Worm (Caenorhabditis elegans): Measurements from ENCODE around the gene arrd-18.

DNA sequence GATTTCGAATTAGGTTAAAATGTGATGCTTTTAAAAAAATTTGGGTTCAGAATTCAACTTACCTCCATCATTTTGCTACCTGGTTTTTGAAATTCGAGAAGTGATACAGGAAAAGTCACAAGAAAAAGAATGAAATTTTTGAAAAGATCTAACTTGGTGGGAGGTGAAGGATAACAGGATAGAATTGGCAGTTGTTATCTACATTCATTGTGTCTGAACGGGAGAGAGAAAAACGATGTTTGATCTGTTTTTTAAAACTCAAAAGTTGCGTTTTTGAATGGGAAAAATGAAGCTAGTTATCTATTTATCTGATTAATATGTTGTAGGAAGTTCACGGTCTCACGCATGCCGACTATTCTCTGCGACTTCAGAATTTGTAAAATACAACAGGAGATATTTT lies 24.6 kb downstream of the arrd-18 start, which contains the start of gene F35F10.7:
- TF ChIP-seq unc-62 (GFP tag; optimal IDR thresholded peaks at IDR 0.05) = no peak
- TF ChIP-seq mef-2 (tag; optimal IDR thresholded peaks at IDR 0.05) = no peak
- TF ChIP-seq mab-9 (GFP tag; IDR thresholded peaks at IDR 0.05) = no peak
- no peak for TF ChIP-seq nhr-77 (tag; optimal IDR thresholded peaks at IDR 0.05)
- TF ChIP-seq unc-30 (tag; optimal IDR thresholded peaks at IDR 0.05) = no peak
- no peak for TF ChIP-seq unc-86 (tag; optimal IDR thresholded peaks at IDR 0.05)
- no peak for TF ChIP-seq nhr-76 (tag; optimal IDR thresholded peaks at IDR 0.05)
- TF ChIP-seq ets-5 (GFP tag; IDR thresholded peaks at IDR 0.05) = no peak
- no peak for TF ChIP-seq ama-1 (optimal IDR thresholded peaks at IDR 0.05)

Data from whole organism, L1 larva.